Worm (Caenorhabditis elegans) whole organism, early embryonic: ENCODE measurements around the gene sec-61.G.

Source experiments
- B0310.2 ChIP-seq: sonication (generic microtip); optimal IDR thresholded peaks from 2 replicates; lab custom pipeline; 2016; ENCODE audit warnings: mild to moderate bottlenecking, missing genetic modification characterization, missing compliant biosample characterization
- F13C5.2 ChIP-seq: sonication (generic microtip); optimal IDR thresholded peaks from 2 replicates; lab custom pipeline; 2017; ENCODE audit warnings: mild to moderate bottlenecking, missing genetic modification characterization, inconsistent platforms, missing compliant biosample characterization
- aly-1 ChIP-seq: sonication (generic microtip); optimal IDR thresholded peaks from 2 replicates; lab custom pipeline; 2016; ENCODE audit warnings: missing genetic modification characterization, missing compliant biosample characterization
- ama-1 ChIP-seq: fragments of 150-350 bp; optimal IDR thresholded peaks from 2 replicates; lab custom pipeline; 2014
- ceh-13 ChIP-seq: fragments of 200-800 bp; sonication (Bioruptor generic); optimal IDR thresholded peaks from 2 replicates; lab custom pipeline; 2018; ENCODE audit warnings: mild to moderate bottlenecking, missing genetic modification characterization, missing compliant biosample characterization
- ceh-36 ChIP-seq: sonication (generic microtip); optimal IDR thresholded peaks from 2 replicates; lab custom pipeline; 2016; ENCODE audit warnings: missing genetic modification characterization, inconsistent platforms, missing compliant biosample characterization
- ets-7 ChIP-seq: sonication (generic microtip); optimal IDR thresholded peaks from 2 replicates; lab custom pipeline; 2016; ENCODE audit warnings: missing genotype, missing genetic modification characterization, missing compliant biosample characterization
- flt-1 ChIP-seq: fragments of 200-800 bp; sonication (Bioruptor generic); IDR thresholded peaks from 2 replicates; pipeline ENCODE4 v1.3.6; 2022; ENCODE audit warnings: missing genetic modification characterization, missing compliant biosample characterization
- hmbx-1 ChIP-seq: sonication (generic microtip); optimal IDR thresholded peaks from 2 replicates; lab custom pipeline; 2016; ENCODE audit warnings: mild to moderate bottlenecking, missing genetic modification characterization, missing compliant biosample characterization
- hmg-4 ChIP-seq: fragments of 200-800 bp; sonication (Bioruptor generic); optimal IDR thresholded peaks from 2 replicates; lab custom pipeline; 2018; ENCODE audit warnings: mild to moderate bottlenecking, missing genetic modification characterization, missing compliant biosample characterization
- hnd-1 ChIP-seq: sonication (generic microtip); optimal IDR thresholded peaks from 2 replicates; lab custom pipeline; 2016; ENCODE audit warnings: missing genetic modification characterization, missing compliant biosample characterization
- pes-1 ChIP-seq: fragments of 200-800 bp; sonication (Bioruptor generic); IDR thresholded peaks from 2 replicates; pipeline ENCODE4 v1.3.6; 2022; ENCODE audit warnings: missing genetic modification reagents, missing genetic modification characterization, missing compliant biosample characterization
- scrt-1 ChIP-seq: fragments of 200-800 bp; sonication (Bioruptor generic); IDR thresholded peaks from 2 replicates; pipeline ENCODE4 v1.3.6; 2022; ENCODE audit warnings: missing genetic modification characterization, missing compliant biosample characterization
- sea-1 ChIP-seq: fragments of 200-800 bp; sonication (Bioruptor generic); conservative IDR thresholded peaks from 2 replicates; pipeline ENCODE4 v1.3.6; 2022; ENCODE audit warnings: missing genetic modification characterization, missing compliant biosample characterization
- tbx-11 ChIP-seq: fragments of 200-800 bp; sonication (Bioruptor generic); IDR thresholded peaks from 2 replicates; pipeline ENCODE4 v1.3.6; 2022; ENCODE audit warnings: missing genetic modification characterization, missing compliant biosample characterization
- tbx-37 ChIP-seq: fragments of 200-800 bp; sonication (Bioruptor generic); conservative IDR thresholded peaks from 2 replicates; pipeline ENCODE4 v1.3.6; 2022; ENCODE audit warnings: missing genetic modification reagents, missing genetic modification characterization, missing compliant biosample characterization
- tra-4 ChIP-seq: sonication (generic microtip); optimal IDR thresholded peaks from 2 replicates; lab custom pipeline; 2017; ENCODE audit warnings: missing genetic modification characterization, missing compliant biosample characterization

sec-61.G gene

ce11 chrV:10883478-10883877, 13.5 kb downstream of the sec-61.G start, which contains the start of gene F32D8.2:
Gene F32D8.2 (plus strand): TSS chrV:10883778.
- TF ChIP-seq tra-4 (no peak), sea-1 (GFP tag; lab: Robert Waterston, UW) (no peak)

ce11 chrV:10880138-10880882, 16.6 kb downstream of the sec-61.G start, which contains the start of gene F32D8.1:
Gene F32D8.1 (plus strand): TSS chrV:10880832.
- no peak for TF ChIP-seq hnd-1
- TF ChIP-seq hmg-4 (GFP tag; lab: Kevin White, UChicago), result no peak
- no peak for TF ChIP-seq flt-1 (GFP tag; lab: Robert Waterston, UW)

- TF ChIP-seq hmbx-1 (tag; lab: Kevin White, UChicago) (no peak), hnd-1 (no peak), ceh-13 (GFP tag; lab: Kevin White, UChicago) (no peak), tbx-37 (GFP tag; lab: Robert Waterston, UW) (no peak), ama-1 (lab: Kevin White, UChicago) (no peak)
Measured at ce11 chrV:10877808-10878600, 18.9 kb downstream of the sec-61.G start.

ce11 chrV:10876512-10876911, 20.4 kb downstream of the sec-61.G start:
- no peak for TF ChIP-seq ceh-36 (tag; lab: Kevin White, UChicago)
- no peak for TF ChIP-seq ets-7
- no peak for TF ChIP-seq tra-4
- no peak for TF ChIP-seq tbx-37 (GFP tag; lab: Robert Waterston, UW)
- no peak for TF ChIP-seq scrt-1 (GFP tag; lab: Robert Waterston, UW)
- TF ChIP-seq flt-1 (GFP tag; lab: Robert Waterston, UW), result no peak
- no peak for TF ChIP-seq F13C5.2 (tag; lab: Kevin White, UChicago)
- no peak for TF ChIP-seq hnd-1
- TF ChIP-seq ceh-13 (GFP tag; lab: Kevin White, UChicago), result no peak
- no peak for TF ChIP-seq pes-1
- TF ChIP-seq hmg-4 (GFP tag; lab: Kevin White, UChicago), result no peak
- no peak for TF ChIP-seq B0310.2 (tag; lab: Kevin White, UChicago)
- no peak for TF ChIP-seq tbx-11 (GFP tag; lab: Robert Waterston, UW)
- no peak for TF ChIP-seq aly-1 (tag; lab: Kevin White, UChicago)
- no peak for TF ChIP-seq ama-1 (lab: Kevin White, UChicago)

ce11 chrV:10874938-10875599, 21.9 kb downstream of the sec-61.G start:
- TF ChIP-seq F13C5.2 (tag; lab: Kevin White, UChicago), result no peak
- TF ChIP-seq tbx-37 (GFP tag; lab: Robert Waterston, UW), result no peak
- no peak for TF ChIP-seq pes-1
- no peak for TF ChIP-seq aly-1 (tag; lab: Kevin White, UChicago)
- TF ChIP-seq hmbx-1 (tag; lab: Kevin White, UChicago), result no peak
- TF ChIP-seq flt-1 (GFP tag; lab: Robert Waterston, UW), result no peak
- no peak for TF ChIP-seq sea-1 (GFP tag; lab: Robert Waterston, UW)
- TF ChIP-seq scrt-1 (GFP tag; lab: Robert Waterston, UW), result no peak
- no peak for TF ChIP-seq tra-4
- no peak for TF ChIP-seq B0310.2 (tag; lab: Kevin White, UChicago)
- no peak for TF ChIP-seq tbx-11 (GFP tag; lab: Robert Waterston, UW)
- no peak for TF ChIP-seq hnd-1
- TF ChIP-seq ceh-36 (tag; lab: Kevin White, UChicago), result no peak
- no peak for TF ChIP-seq hmg-4 (GFP tag; lab: Kevin White, UChicago)

ce11 chrV:10873190-10873589, 23.8 kb downstream of the sec-61.G start:
- TF ChIP-seq B0310.2 (tag; lab: Kevin White, UChicago) (no peak), tbx-37 (GFP tag; lab: Robert Waterston, UW) (no peak), tra-4 (no peak), sea-1 (GFP tag; lab: Robert Waterston, UW) (no peak), ceh-13 (GFP tag; lab: Kevin White, UChicago) (no peak), hmg-4 (GFP tag; lab: Kevin White, UChicago) (no peak)

ce11 chrV:10871457-10871861, 25.5 kb downstream of the sec-61.G start:
- TF ChIP-seq hmg-4 (GFP tag; lab: Kevin White, UChicago), result no peak
- no peak for TF ChIP-seq ama-1 (lab: Kevin White, UChicago)
- no peak for TF ChIP-seq ets-7
- TF ChIP-seq ceh-36 (tag; lab: Kevin White, UChicago), result no peak
- TF ChIP-seq tra-4, result no peak
- no peak for TF ChIP-seq F13C5.2 (tag; lab: Kevin White, UChicago)
- no peak for TF ChIP-seq aly-1 (tag; lab: Kevin White, UChicago)
- no peak for TF ChIP-seq flt-1 (GFP tag; lab: Robert Waterston, UW)
- TF ChIP-seq pes-1, result no peak
- TF ChIP-seq hmbx-1 (tag; lab: Kevin White, UChicago), result no peak
- TF ChIP-seq ceh-13 (GFP tag; lab: Kevin White, UChicago), result no peak
- TF ChIP-seq B0310.2 (tag; lab: Kevin White, UChicago), result no peak
- no peak for TF ChIP-seq scrt-1 (GFP tag; lab: Robert Waterston, UW)
- TF ChIP-seq tbx-11 (GFP tag; lab: Robert Waterston, UW), result no peak
- no peak for TF ChIP-seq tbx-37 (GFP tag; lab: Robert Waterston, UW)
